Worm (Caenorhabditis elegans): ENCODE measurements around the gene srh-113.
"Not testable (repeated sequence)": the region's sequence is repeated elsewhere in the genome, so short reads cannot be mapped to it uniquely, and the experiment has no call there.

The srh-113 gene

ce11 chrV:17255028-17255427 lies 42.2 kb downstream of the srh-113 start, which contains the start of gene srh-116:
srh-116 (minus strand) TSS chrV:17255128.
- TF ChIP-seq pha-4 (tag; optimal IDR thresholded peaks at IDR 0.05); lin-32 (GFP tag; optimal IDR thresholded peaks at IDR 0.05); lsy-2 (tag; optimal IDR thresholded peaks at IDR 0.05): not testable (repeated sequence)

- TF ChIP-seq mep-1 (tag; optimal IDR thresholded peaks at IDR 0.05) (no peak), ceh-83 (GFP tag; optimal IDR thresholded peaks at IDR 0.05) (no peak), lsy-2 (tag; optimal IDR thresholded peaks at IDR 0.05) (no peak), flh-1 (GFP tag; optimal IDR thresholded peaks at IDR 0.05) (no peak), nhr-2 (tag; optimal IDR thresholded peaks at IDR 0.05) (no peak), cnd-1 (tag; optimal IDR thresholded peaks at IDR 0.05) (no peak), nhr-237 (tag; optimal IDR thresholded peaks at IDR 0.05) (no peak), sem-2 (GFP tag; optimal IDR thresholded peaks at IDR 0.05) (no peak), unc-39 (tag; optimal IDR thresholded peaks at IDR 0.05) (no peak), lin-13 (tag; optimal IDR thresholded peaks at IDR 0.05) (no peak), zip-8 (tag; optimal IDR thresholded peaks at IDR 0.05) (no peak), snpc-4 (tag; optimal IDR thresholded peaks at IDR 0.05) (no peak), sptf-1 (tag; optimal IDR thresholded peaks at IDR 0.05) (no peak), hlh-1 (tag; optimal IDR thresholded peaks at IDR 0.05) (no peak), nhr-28 (tag; optimal IDR thresholded peaks at IDR 0.05) (no peak), ztf-11 (tag; optimal IDR thresholded peaks at IDR 0.05) (no peak), ceh-43 (GFP tag; optimal IDR thresholded peaks at IDR 0.05) (no peak)
These were observed 42.6 kb downstream of the srh-113 start, which contains the start of gene srh-115 for ce11 chrV:17255454-17255853. srh-115 (plus strand) TSS chrV:17255754.

- TF ChIP-seq blmp-1 (tag; optimal IDR thresholded peaks at IDR 0.05) = no peak
- TF ChIP-seq ces-1 (GFP tag; optimal IDR thresholded peaks at IDR 0.05) = no peak
- no peak for TF ChIP-seq nhr-237 (tag; optimal IDR thresholded peaks at IDR 0.05)
- TF ChIP-seq ceh-39 (tag; optimal IDR thresholded peaks at IDR 0.05) = no peak
- no peak for TF ChIP-seq pha-4 (tag; optimal IDR thresholded peaks at IDR 0.05)
- no peak for TF ChIP-seq ceh-83 (GFP tag; optimal IDR thresholded peaks at IDR 0.05)
- TF ChIP-seq elt-1 (tag; optimal IDR thresholded peaks at IDR 0.05; ENCODE audit: borderline replicate concordance, insufficient read depth) = no peak
- no peak for TF ChIP-seq bed-3 (GFP tag; optimal IDR thresholded peaks at IDR 0.05)
- no peak for TF ChIP-seq mls-2 (tag; optimal IDR thresholded peaks at IDR 0.05)
- no peak for TF ChIP-seq ztf-11 (tag; optimal IDR thresholded peaks at IDR 0.05)
- no peak for TF ChIP-seq tbx-8 (GFP tag; optimal IDR thresholded peaks at IDR 0.05)
- TF ChIP-seq nhr-12 (tag; optimal IDR thresholded peaks at IDR 0.05) = no peak
- TF ChIP-seq sem-2 (GFP tag; optimal IDR thresholded peaks at IDR 0.05) = no peak
These were observed 44.8 kb downstream of the srh-113 start for ce11 chrV:17257637-17258036.

ce11 chrV:17258244-17258643 lies 45.4 kb downstream of the srh-113 start:
- no peak for TF ChIP-seq mep-1 (tag; optimal IDR thresholded peaks at IDR 0.05)
- TF ChIP-seq tbx-8 (GFP tag; optimal IDR thresholded peaks at IDR 0.05) = no peak
- TF ChIP-seq cnd-1 (tag; optimal IDR thresholded peaks at IDR 0.05) = no peak
- TF ChIP-seq pha-4 (tag; optimal IDR thresholded peaks at IDR 0.05) = no peak
- no peak for TF ChIP-seq M03D4.4 (tag; optimal IDR thresholded peaks at IDR 0.05)
- no peak for TF ChIP-seq drap-1 (GFP tag; optimal IDR thresholded peaks at IDR 0.05)
- no peak for TF ChIP-seq ztf-11 (tag; optimal IDR thresholded peaks at IDR 0.05)
- no peak for TF ChIP-seq snpc-4 (tag; optimal IDR thresholded peaks at IDR 0.05)
- TF ChIP-seq mab-5 (tag; optimal IDR thresholded peaks at IDR 0.05) = no peak
- TF ChIP-seq elt-3 (tag; optimal IDR thresholded peaks at IDR 0.05) = no peak
- TF ChIP-seq lin-32 (GFP tag; optimal IDR thresholded peaks at IDR 0.05) = no peak
- no peak for TF ChIP-seq hlh-1 (tag; optimal IDR thresholded peaks at IDR 0.05)
- TF ChIP-seq mls-2 (tag; optimal IDR thresholded peaks at IDR 0.05) = no peak
- no peak for TF ChIP-seq ces-1 (GFP tag; optimal IDR thresholded peaks at IDR 0.05)
- TF ChIP-seq bed-3 (GFP tag; optimal IDR thresholded peaks at IDR 0.05) = no peak
- TF ChIP-seq nhr-76 (tag; optimal IDR thresholded peaks at IDR 0.05) = no peak
- no peak for TF ChIP-seq elt-1 (tag; optimal IDR thresholded peaks at IDR 0.05; ENCODE audit: borderline replicate concordance, insufficient read depth)

- no peak for TF ChIP-seq unc-120 (tag; optimal IDR thresholded peaks at IDR 0.05; ENCODE audit: poor library complexity, severe bottlenecking)
These were observed 46.0 kb downstream of the srh-113 start, which contains the start of gene fbxa-85 for ce11 chrV:17258868-17259267. fbxa-85 (plus strand) TSS chrV:17259168.

Data from whole organism, mixed stage, embryonic.